Worm (Caenorhabditis elegans): Measurements from ENCODE around the gene gld-3.
A peak's percentile ranks its signal among the peaks of the same experiment; 100 is the strongest.

gld-3 gene

DNA sequence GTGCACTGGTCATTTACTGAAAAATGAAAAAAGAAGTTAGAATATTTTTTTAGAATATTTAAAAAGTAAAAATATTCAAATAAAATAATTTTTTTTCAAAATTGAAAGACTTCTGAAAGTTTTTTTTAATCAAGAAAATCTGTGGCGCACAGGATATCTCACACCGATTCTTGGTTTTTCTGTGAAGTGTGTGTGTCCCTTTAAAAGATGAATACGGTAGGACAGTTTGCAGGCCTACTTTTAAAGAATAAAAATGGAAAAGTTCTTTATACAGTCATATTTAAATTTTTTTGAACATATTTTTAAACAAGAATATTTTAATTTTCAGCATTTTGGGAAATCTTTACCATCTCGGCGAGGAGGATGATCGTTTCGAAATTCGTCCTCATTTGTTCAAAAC lies 33.9 kb upstream of the gld-3 start, which contains the start of gene mct-5:
Gene mct-5 (minus strand): TSS at position 16 of the 400 bp plus-strand sequence.
- TF ChIP-seq zag-1 (tag; optimal IDR thresholded peaks at IDR 0.05) (no peak), nhr-43 (tag; optimal IDR thresholded peaks at IDR 0.05; ENCODE audit: poor library complexity, severe bottlenecking) (no peak)

DNA sequence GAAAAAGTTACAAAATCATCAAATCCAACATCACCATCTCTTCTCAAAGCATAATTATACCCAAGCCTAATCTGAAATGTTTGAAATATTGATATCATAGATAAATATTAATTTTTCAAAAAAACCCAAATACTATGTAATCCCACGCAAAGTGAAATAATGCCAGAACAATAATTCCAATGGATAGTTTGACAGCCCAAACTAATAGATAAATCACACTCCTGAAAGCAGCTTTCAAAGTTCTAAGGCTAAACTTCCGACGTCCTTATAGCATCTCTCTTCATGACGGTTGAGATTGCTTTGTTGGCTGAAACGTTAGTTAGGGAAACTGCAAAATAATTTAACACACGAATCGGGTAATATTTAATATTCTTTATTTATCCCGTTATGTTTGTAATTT lies 33.2 kb upstream of the gld-3 start:
- peak; percentile 32 for TF ChIP-seq nhr-28 (tag; optimal IDR thresholded peaks at IDR 0.05)
- TF ChIP-seq egl-5 (tag; optimal IDR thresholded peaks at IDR 0.05): no peak
- TF ChIP-seq skn-1 (tag; optimal IDR thresholded peaks at IDR 0.05): no peak
- TF ChIP-seq elt-2 (tag; optimal IDR thresholded peaks at IDR 0.05): no peak
- no peak for TF ChIP-seq zag-1 (tag; optimal IDR thresholded peaks at IDR 0.05)
- no peak for TF ChIP-seq jun-1 (tag; optimal IDR thresholded peaks at IDR 0.05)
- TF ChIP-seq lin-39 (tag; optimal IDR thresholded peaks at IDR 0.05): no peak
- TF ChIP-seq daf-12 (tag; optimal IDR thresholded peaks at IDR 0.05): no peak
- no peak for TF ChIP-seq nhr-76 (tag; optimal IDR thresholded peaks at IDR 0.05)
- TF ChIP-seq nhr-23 (tag; optimal IDR thresholded peaks at IDR 0.05): no peak
- TF ChIP-seq ama-1 (optimal IDR thresholded peaks at IDR 0.05): peak; percentile 30

DNA sequence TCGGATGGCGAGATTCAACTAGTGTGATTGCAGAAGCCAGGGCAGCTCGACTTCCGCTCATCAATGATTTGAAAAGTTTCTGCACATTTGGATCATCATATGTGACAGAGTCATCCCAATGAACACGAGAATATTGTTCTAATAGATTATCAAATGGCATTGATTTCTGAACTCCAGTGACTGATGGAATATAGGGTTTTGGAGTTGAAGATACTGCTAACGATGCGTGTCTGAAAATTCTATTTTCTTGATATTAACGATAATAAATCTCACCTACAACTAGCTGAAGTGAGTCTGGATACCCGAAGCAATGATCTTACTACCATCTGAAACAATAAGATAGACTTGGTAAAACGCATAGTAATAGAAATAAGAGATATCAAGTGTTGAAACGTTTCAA lies 31.6 kb upstream of the gld-3 start, which contains the start of gene mmaa-1:
Gene mmaa-1 (minus strand): TSS at position 328 of the 400 bp plus-strand sequence.
- TF ChIP-seq lsy-12 (tag; optimal IDR thresholded peaks at IDR 0.05) (peak; percentile 37), ama-1 (optimal IDR thresholded peaks at IDR 0.05) (peak; percentile 56), fkh-10 (GFP tag; optimal IDR thresholded peaks at IDR 0.05) (no peak)

DNA sequence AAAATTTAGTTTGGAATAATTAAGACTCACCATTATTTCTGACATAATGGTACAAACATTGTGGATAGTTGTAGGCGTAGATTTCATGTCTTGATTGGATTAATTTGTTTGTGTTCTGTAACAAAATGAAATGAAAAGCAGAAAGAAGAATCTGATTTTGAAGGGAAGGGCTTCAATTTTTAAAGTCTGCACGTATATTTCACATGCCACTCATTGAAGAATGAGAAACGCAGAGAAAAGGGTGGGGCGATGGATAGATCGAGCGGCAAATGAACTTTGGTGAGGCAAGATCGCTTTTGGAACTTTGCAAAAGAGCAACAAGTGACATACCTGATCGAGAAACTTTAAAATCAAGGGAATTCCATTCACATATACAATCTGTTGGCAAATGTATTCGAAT lies 30.2 kb upstream of the gld-3 start:
- TF ChIP-seq ceh-82 (tag; optimal IDR thresholded peaks at IDR 0.05) (no peak), lin-15B (tag; optimal IDR thresholded peaks at IDR 0.05) (peak; percentile 6), nhr-25 (tag; optimal IDR thresholded peaks at IDR 0.05) (peak; percentile 2)

DNA sequence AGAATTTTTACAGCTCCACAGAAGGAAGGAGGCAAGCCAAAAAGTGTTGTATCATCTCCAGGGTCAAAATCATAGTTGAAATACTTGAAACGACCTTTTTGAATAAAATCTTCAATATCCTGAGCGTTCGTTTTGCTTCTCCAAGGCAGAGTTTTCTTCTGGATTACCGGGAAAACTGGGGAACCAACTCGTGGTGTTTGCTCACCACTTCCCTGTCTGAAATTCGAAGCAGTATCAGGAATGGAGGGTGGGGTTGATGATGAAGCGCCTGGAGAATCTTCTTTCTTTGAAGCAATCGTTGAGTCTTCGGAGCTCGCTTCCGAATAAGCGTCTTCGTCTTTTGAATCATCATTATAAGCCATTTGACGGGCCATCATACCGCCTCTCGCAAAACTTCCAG lies 29.3 kb upstream of the gld-3 start:
- TF ChIP-seq egl-27 (tag; optimal IDR thresholded peaks at IDR 0.05): no peak
- no peak for TF ChIP-seq mdl-1 (tag; optimal IDR thresholded peaks at IDR 0.05)
- TF ChIP-seq ceh-28 (tag; optimal IDR thresholded peaks at IDR 0.05): no peak
- TF ChIP-seq nhr-76 (tag; optimal IDR thresholded peaks at IDR 0.05): no peak
- no peak for TF ChIP-seq nhr-67 (tag; optimal IDR thresholded peaks at IDR 0.05)
- no peak for TF ChIP-seq unc-62 (GFP tag; optimal IDR thresholded peaks at IDR 0.05)
- no peak for TF ChIP-seq lsy-12 (tag; optimal IDR thresholded peaks at IDR 0.05)
- no peak for TF ChIP-seq nhr-43 (tag; optimal IDR thresholded peaks at IDR 0.05; ENCODE audit: poor library complexity, severe bottlenecking)
- TF ChIP-seq tbx-2 (tag; optimal IDR thresholded peaks at IDR 0.05): no peak
- TF ChIP-seq daf-12 (tag; optimal IDR thresholded peaks at IDR 0.05): no peak

DNA sequence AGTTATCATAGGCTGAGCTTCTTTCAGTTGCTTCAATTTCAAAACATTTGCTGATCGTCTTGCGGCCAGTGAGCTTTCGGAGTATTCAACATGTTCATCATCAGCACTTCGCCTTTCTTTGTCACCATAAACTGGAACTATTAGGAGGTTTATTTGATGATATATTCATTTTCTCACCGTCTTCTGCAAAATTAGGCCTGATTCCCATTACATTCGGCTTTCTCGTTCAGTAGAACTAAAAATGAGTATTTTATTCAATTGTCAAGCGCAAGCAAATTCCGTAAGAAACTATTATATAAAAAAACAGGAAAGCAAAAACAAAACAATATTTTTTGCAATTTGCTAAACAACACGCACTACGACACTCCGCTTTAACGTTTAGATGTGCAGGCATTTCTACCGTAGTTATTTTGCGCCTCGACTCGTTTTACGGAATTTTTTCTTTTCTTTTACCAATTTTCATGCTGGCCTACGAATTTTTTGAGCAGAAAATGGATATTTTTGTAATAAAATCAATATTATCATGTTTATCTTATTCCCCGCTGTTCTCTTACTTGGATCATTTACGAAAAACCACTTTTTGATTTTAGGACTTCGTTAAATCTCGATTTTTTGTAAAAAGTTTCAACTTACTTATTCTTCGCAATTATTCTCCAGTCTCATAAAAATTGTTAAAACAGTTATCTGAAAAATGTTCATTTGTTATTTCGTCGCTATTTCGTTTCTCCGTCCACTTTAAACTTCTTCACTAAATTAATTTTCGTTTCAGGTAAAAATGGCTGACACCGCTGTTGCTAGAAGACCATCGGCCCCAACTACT lies 27.4 kb upstream of the gld-3 start, which contains the start of the genes farl-11 and rpl-33:
Gene farl-11 (minus strand): TSS at position 242 of the 820 bp plus-strand sequence.
Gene rpl-33 (plus strand): TSS at position 770 of the 820 bp plus-strand sequence.
- no peak for TF ChIP-seq mml-1 (tag; optimal IDR thresholded peaks at IDR 0.05)
- TF ChIP-seq mdl-1 (tag; optimal IDR thresholded peaks at IDR 0.05): no peak
- peak; percentile 100 for TF ChIP-seq lin-15B (tag; optimal IDR thresholded peaks at IDR 0.05)
- no peak for TF ChIP-seq ceh-16 (tag; optimal IDR thresholded peaks at IDR 0.05)
- TF ChIP-seq nhr-67 (tag; optimal IDR thresholded peaks at IDR 0.05): no peak
- TF ChIP-seq snpc-4 (tag; optimal IDR thresholded peaks at IDR 0.05): no peak
- no peak for TF ChIP-seq elt-1 (tag; optimal IDR thresholded peaks at IDR 0.05)
- peak; percentile 38 for TF ChIP-seq ceh-28 (tag; optimal IDR thresholded peaks at IDR 0.05)
- TF ChIP-seq nfya-1 (tag; optimal IDR thresholded peaks at IDR 0.05; ENCODE audit: insufficient read depth): peak; percentile 97
- TF ChIP-seq unc-39 (tag; optimal IDR thresholded peaks at IDR 0.05): no peak
- TF ChIP-seq nhr-43 (tag; optimal IDR thresholded peaks at IDR 0.05; ENCODE audit: poor library complexity, severe bottlenecking): peak; percentile 52
- peak; percentile 21 for TF ChIP-seq lsy-12 (tag; optimal IDR thresholded peaks at IDR 0.05)
- TF ChIP-seq egl-27 (tag; optimal IDR thresholded peaks at IDR 0.05): no peak
- no peak for TF ChIP-seq tbx-2 (tag; optimal IDR thresholded peaks at IDR 0.05)
- no peak for TF ChIP-seq ztf-11 (tag; optimal IDR thresholded peaks at IDR 0.05)
- no peak for TF ChIP-seq nhr-12 (tag; optimal IDR thresholded peaks at IDR 0.05)
- no peak for TF ChIP-seq eor-1 (tag; optimal IDR thresholded peaks at IDR 0.05)
- peak; percentile 93 for TF ChIP-seq nhr-23 (tag; optimal IDR thresholded peaks at IDR 0.05)
- TF ChIP-seq nhr-25 (tag; optimal IDR thresholded peaks at IDR 0.05): peak; percentile 90
- peak; percentile 81 for TF ChIP-seq ZK546.5 (tag; optimal IDR thresholded peaks at IDR 0.05)
- TF ChIP-seq ztf-4 (tag; optimal IDR thresholded peaks at IDR 0.05): no peak
- TF ChIP-seq lin-39 (tag; optimal IDR thresholded peaks at IDR 0.05): peak; percentile 84
- no peak for TF ChIP-seq sea-2 (GFP tag; optimal IDR thresholded peaks at IDR 0.05)
- TF ChIP-seq pha-4 (tag; optimal IDR thresholded peaks at IDR 0.05): peak; percentile 98
- peak; percentile 41 for TF ChIP-seq elt-2 (tag; optimal IDR thresholded peaks at IDR 0.05)
- TF ChIP-seq R02D3.7 (tag; optimal IDR thresholded peaks at IDR 0.05): peak; percentile 79
- TF ChIP-seq aly-2 (tag; optimal IDR thresholded peaks at IDR 0.05): no peak
- peak; percentile 73 for TF ChIP-seq pqm-1 (tag; optimal IDR thresholded peaks at IDR 0.05)
- TF ChIP-seq ceh-82 (tag; optimal IDR thresholded peaks at IDR 0.05): no peak
- TF ChIP-seq nhr-28 (tag; optimal IDR thresholded peaks at IDR 0.05): no peak
- no peak for TF ChIP-seq fos-1 (tag; optimal IDR thresholded peaks at IDR 0.05)

Data from whole organism, L3 larva.